Worm (Caenorhabditis elegans): ENCODE results near the gene arrd-4.

DNA sequence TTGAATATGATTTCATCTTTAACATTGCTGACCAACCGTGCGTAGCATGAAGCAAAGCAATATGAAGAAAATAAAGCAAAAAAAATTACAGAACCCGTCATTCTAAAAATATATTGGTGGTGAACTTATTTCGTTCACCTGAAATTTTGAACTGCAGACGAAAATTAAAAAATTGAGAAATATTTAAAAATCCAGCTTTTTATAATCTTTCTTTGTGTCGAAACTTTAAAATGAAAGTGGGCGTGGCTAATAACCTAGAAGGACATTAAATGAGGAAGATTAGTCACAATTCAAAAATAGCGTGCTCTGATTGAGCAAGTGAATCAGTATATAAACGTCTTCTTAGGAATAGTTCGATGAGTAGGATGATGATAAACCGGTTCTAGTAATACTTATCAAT is 11.4 kb upstream of the arrd-4 start, which contains the start of gene old-2:
- TF ChIP-seq pha-4 (tag; optimal IDR thresholded peaks at IDR 0.05), result no peak
- no peak for TF ChIP-seq flh-1 (GFP tag; optimal IDR thresholded peaks at IDR 0.05)
- TF ChIP-seq snpc-4 (tag; optimal IDR thresholded peaks at IDR 0.05), result no peak
- TF ChIP-seq ces-1 (GFP tag; optimal IDR thresholded peaks at IDR 0.05), result no peak
- TF ChIP-seq unc-62 (GFP tag; optimal IDR thresholded peaks at IDR 0.05), result no peak
- no peak for TF ChIP-seq ztf-11 (tag; optimal IDR thresholded peaks at IDR 0.05)
- no peak for TF ChIP-seq elt-3 (tag; optimal IDR thresholded peaks at IDR 0.05)
- no peak for TF ChIP-seq nhr-12 (tag; optimal IDR thresholded peaks at IDR 0.05)
- TF ChIP-seq lin-13 (tag; optimal IDR thresholded peaks at IDR 0.05), result no peak
- no peak for TF ChIP-seq M03D4.4 (tag; optimal IDR thresholded peaks at IDR 0.05)
- TF ChIP-seq mab-5 (tag; optimal IDR thresholded peaks at IDR 0.05), result no peak
- no peak for TF ChIP-seq unc-39 (tag; optimal IDR thresholded peaks at IDR 0.05)
- TF ChIP-seq elt-1 (tag; optimal IDR thresholded peaks at IDR 0.05; ENCODE audit: borderline replicate concordance, insufficient read depth), result no peak
